Fruit fly (Drosophila melanogaster) whole organism, embryonic: ENCODE results near the gene Polr3E.
A peak's percentile ranks its signal among the peaks of the same experiment; 100 is the strongest.

Experiments
- Asciz ChIP-seq: fragments of 200-800 bp; sonication (Bioruptor generic); optimal IDR thresholded peaks from 2 replicates; lab custom pipeline; 2017; ENCODE audit warnings: missing biosample characterization, mild to moderate bottlenecking, missing genetic modification characterization, missing genetic modification reagents
- CG11504 ChIP-seq: fragments of 200-800 bp; sonication (Bioruptor generic); optimal IDR thresholded peaks from 3 replicates; lab custom pipeline; 2019; ENCODE audit warnings: missing biosample characterization, mild to moderate bottlenecking, missing genetic modification characterization, moderate library complexity
- CG12219 ChIP-seq: fragments of 200-800 bp; sonication (Bioruptor generic); optimal IDR thresholded peaks from 3 replicates; lab custom pipeline; 2018; ENCODE audit warnings: missing biosample characterization, mild to moderate bottlenecking, missing genetic modification characterization
- CG13123 ChIP-seq: fragments of 200-800 bp; sonication (Bioruptor generic); optimal IDR thresholded peaks from 2 replicates; lab custom pipeline; 2016; ENCODE audit warnings: missing biosample characterization, missing genetic modification characterization
- CG13424 ChIP-seq: fragments of 200-800 bp; sonication (Bioruptor generic); optimal IDR thresholded peaks from 2 replicates; lab custom pipeline; 2019; ENCODE audit warnings: missing biosample characterization, mild to moderate bottlenecking, missing genetic modification characterization, moderate library complexity
- CG1603 ChIP-seq: fragments of 200-800 bp; sonication (Bioruptor generic); optimal IDR thresholded peaks from 2 replicates; lab custom pipeline; 2019; ENCODE audit warnings: missing biosample characterization, mild to moderate bottlenecking, missing genetic modification characterization, moderate library complexity
- CG1647 ChIP-seq: fragments of 200-800 bp; sonication (Bioruptor generic); optimal IDR thresholded peaks from 3 replicates; lab custom pipeline; 2016; ENCODE audit warnings: missing biosample characterization, missing genetic modification characterization
- CG16813 ChIP-seq: fragments of 200-800 bp; sonication (Bioruptor generic); IDR thresholded peaks from 3 replicates; pipeline ENCODE4 v1.3.6; 2022; ENCODE audit warnings: missing biosample characterization, missing genetic modification characterization; ENCODE audit not compliant: partially characterized antibody
- CG18011 ChIP-seq: fragments of 200-800 bp; sonication (Bioruptor generic); optimal IDR thresholded peaks from 2 replicates; lab custom pipeline; 2017; ENCODE audit warnings: missing biosample characterization, missing genetic modification characterization, mild to moderate bottlenecking, moderate library complexity, missing genotype
- CG18262 ChIP-seq: fragments of 200-800 bp; optimal IDR thresholded peaks from 3 replicates; lab custom pipeline; 2019; ENCODE audit warnings: missing biosample characterization, mild to moderate bottlenecking, missing genetic modification characterization, moderate library complexity
- CG18476 ChIP-seq: fragments of 200-800 bp; sonication (Bioruptor generic); optimal IDR thresholded peaks from 2 replicates; lab custom pipeline; 2016; ENCODE audit warnings: missing biosample characterization, mild to moderate bottlenecking, missing genetic modification characterization
- CG2199 ChIP-seq: fragments of 200-800 bp; sonication (Bioruptor generic); IDR thresholded peaks from 3 replicates; pipeline ENCODE4 v1.3.6; 2022; ENCODE audit warnings: missing biosample characterization, missing genetic modification characterization
- CG31365 ChIP-seq: fragments of 200-800 bp; sonication (Bioruptor generic); optimal IDR thresholded peaks from 2 replicates; lab custom pipeline; 2018; ENCODE audit warnings: missing biosample characterization, mild to moderate bottlenecking, missing genetic modification characterization
- CG32767 ChIP-seq: fragments of 200-800 bp; sonication (Bioruptor generic); IDR thresholded peaks from 2 replicates; pipeline ENCODE4 v1.3.6; 2022; ENCODE audit warnings: missing biosample characterization, missing genetic modification characterization
- CG8089 ChIP-seq: fragments of 200-800 bp; sonication (Bioruptor generic); optimal IDR thresholded peaks from 3 replicates; lab custom pipeline; 2016; ENCODE audit warnings: missing biosample characterization, missing genetic modification characterization
- CG9876 ChIP-seq: fragments of 200-800 bp; sonication (Bioruptor generic); optimal IDR thresholded peaks from 2 replicates; lab custom pipeline; 2016; ENCODE audit warnings: missing biosample characterization, missing genetic modification characterization
- D19B ChIP-seq: fragments of 200-800 bp; sonication (Bioruptor generic); optimal IDR thresholded peaks from 2 replicates; lab custom pipeline; 2017; ENCODE audit warnings: missing biosample characterization, mild to moderate bottlenecking, missing genetic modification characterization
- GATAe ChIP-seq: fragments of 200-800 bp; sonication (Bioruptor generic); conservative IDR thresholded peaks from 2 replicates; pipeline ENCODE4 v1.3.6; 2022; ENCODE audit warnings: missing biosample characterization, missing genetic modification characterization
- Jarid2 ChIP-seq: fragments of 200-800 bp; sonication (Bioruptor generic); optimal IDR thresholded peaks from 3 replicates; lab custom pipeline; 2017; ENCODE audit warnings: mild to moderate bottlenecking, missing biosample characterization, missing genetic modification reagents, missing genetic modification characterization
- Mrtf ChIP-seq: fragments of 200-800 bp; sonication (Bioruptor generic); IDR thresholded peaks from 3 replicates; pipeline ENCODE4 v1.3.6; 2022; ENCODE audit warnings: missing biosample characterization, missing genetic modification characterization
- NC2β ChIP-seq: fragments of 200-800 bp; sonication (Bioruptor generic); optimal IDR thresholded peaks from 2 replicates; lab custom pipeline; 2016; ENCODE audit warnings: missing biosample characterization, missing genetic modification characterization
- NK7.1 ChIP-seq: fragments of 200-800 bp; sonication (Bioruptor generic); optimal IDR thresholded peaks from 3 replicates; lab custom pipeline; 2016; ENCODE audit warnings: missing biosample characterization, missing genetic modification characterization
- Poxn ChIP-seq: fragments of 200-800 bp; sonication (Bioruptor generic); IDR thresholded peaks from 2 replicates; pipeline ENCODE4 v1.3.6; 2022; ENCODE audit warnings: missing biosample characterization, missing genetic modification characterization
- Side ChIP-seq: fragments of 200-800 bp; sonication (Bioruptor generic); optimal IDR thresholded peaks from 2 replicates; lab custom pipeline; 2016; ENCODE audit warnings: missing biosample characterization, missing genetic modification characterization
- Ssrp ChIP-seq: fragments of 200-800 bp; sonication (Bioruptor generic); optimal IDR thresholded peaks from 2 replicates; lab custom pipeline; 2018; ENCODE audit warnings: missing biosample characterization, mild to moderate bottlenecking, missing genetic modification characterization, moderate library complexity
- Stat92E ChIP-seq, 3 experiments: fragments of >200 bp in 2 of 3; fragments of 200-800 bp in 1 of 3; sonication (Bioruptor generic) in 1 of 3; optimal IDR thresholded peaks; 2 replicates each; lab custom pipeline; 2017 to 2019; ENCODE audit warnings: missing biosample characterization in 3 of 3, missing genetic modification characterization in 3 of 3, mild to moderate bottlenecking in 1 of 3, moderate library complexity in 1 of 3
- ara ChIP-seq: fragments of 200-800 bp; sonication (Bioruptor generic); IDR thresholded peaks from 2 replicates; pipeline ENCODE4 v1.3.6; 2022; ENCODE audit warnings: missing biosample characterization, missing genetic modification characterization
- az2 ChIP-seq: fragments of 200-800 bp; sonication (Bioruptor generic); optimal IDR thresholded peaks from 3 replicates; lab custom pipeline; 2016; ENCODE audit warnings: missing biosample characterization, missing genetic modification characterization
- bigmax ChIP-seq: fragments of 200-800 bp; sonication (Bioruptor generic); optimal IDR thresholded peaks from 2 replicates; lab custom pipeline; 2018; ENCODE audit warnings: missing biosample characterization, mild to moderate bottlenecking, missing genetic modification characterization
- br ChIP-seq: fragments of >200 bp; optimal IDR thresholded peaks from 2 replicates; lab custom pipeline; 2017
- btn ChIP-seq: fragments of 200-800 bp; sonication (Bioruptor generic); optimal IDR thresholded peaks from 2 replicates; lab custom pipeline; 2016; ENCODE audit warnings: missing biosample characterization, missing genetic modification characterization
- ci ChIP-seq: fragments of 200-800 bp; sonication (Bioruptor generic); IDR thresholded peaks from 3 replicates; pipeline ENCODE4 v1.3.6; 2022; ENCODE audit warnings: missing biosample characterization, missing genetic modification characterization
- dan ChIP-seq: fragments of 200-800 bp; sonication (Bioruptor generic); IDR thresholded peaks from 2 replicates; pipeline ENCODE4 v1.3.6; 2022; ENCODE audit warnings: missing biosample characterization, missing genetic modification characterization
- ftz-f1 ChIP-seq: fragments of 200-800 bp; sonication (Bioruptor generic); optimal IDR thresholded peaks from 2 replicates; lab custom pipeline; 2016; ENCODE audit warnings: missing biosample characterization, missing genetic modification characterization
- gem ChIP-seq: fragments of 200-800 bp; sonication (Bioruptor generic); optimal IDR thresholded peaks from 2 replicates; lab custom pipeline; 2019; ENCODE audit warnings: missing biosample characterization, mild to moderate bottlenecking, missing genetic modification characterization, moderate library complexity
- gsb-n ChIP-seq: fragments of 200-800 bp; sonication (Bioruptor generic); optimal IDR thresholded peaks from 3 replicates; lab custom pipeline; 2018; ENCODE audit warnings: missing biosample characterization, mild to moderate bottlenecking, missing genetic modification characterization
- knrl ChIP-seq: fragments of 200-800 bp; sonication (Bioruptor generic); IDR thresholded peaks from 3 replicates; pipeline ENCODE4 v1.3.6; 2022; ENCODE audit warnings: missing biosample characterization, missing genetic modification characterization; ENCODE audit not compliant: partially characterized antibody
- lov ChIP-seq, 2 experiments: fragments of 200-800 bp in 1 of 2; fragments of >200 bp in 1 of 2; sonication (Bioruptor generic) in 1 of 2; IDR thresholded peaks in 1 of 2; optimal IDR thresholded peaks in 1 of 2; 2 replicates in 1 of 2; 3 replicates in 1 of 2; pipeline versions ENCODE4 v1.3.6 to Lab custom; 2017 to 2022; ENCODE audit warnings: missing biosample characterization in 1 of 2, missing genetic modification characterization in 1 of 2
- mld ChIP-seq: fragments of 200-800 bp; sonication (Bioruptor generic); IDR thresholded peaks from 3 replicates; pipeline ENCODE4 v1.3.6; 2022; ENCODE audit warnings: missing biosample characterization, missing genetic modification characterization; ENCODE audit not compliant: partially characterized antibody
- nau ChIP-seq: fragments of 200-800 bp; sonication (Bioruptor generic); optimal IDR thresholded peaks from 3 replicates; lab custom pipeline; 2017; ENCODE audit warnings: missing biosample characterization, mild to moderate bottlenecking, missing genetic modification characterization, missing genetic modification reagents
- otp ChIP-seq: fragments of 200-800 bp; sonication (Bioruptor generic); IDR thresholded peaks from 3 replicates; pipeline ENCODE4, ENCODE4 v1.3.6; 2022; ENCODE audit warnings: missing biosample characterization, missing genetic modification characterization
- prd ChIP-seq, 3 experiments: fragments of >200 bp in 2 of 3; fragments of 200-800 bp in 1 of 3; sonication (Bioruptor generic) in 1 of 3; optimal IDR thresholded peaks in 2 of 3; IDR thresholded peaks in 1 of 3; 2 replicates in 2 of 3; 3 replicates in 1 of 3; pipeline versions ENCODE4 v1.3.6 to Lab custom; 2017 to 2022; ENCODE audit warnings: missing biosample characterization in 1 of 3, missing genetic modification characterization in 1 of 3
- pum ChIP-seq: fragments of 200-800 bp; sonication (Bioruptor generic); optimal IDR thresholded peaks from 2 replicates; lab custom pipeline; 2016; ENCODE audit warnings: missing biosample characterization, missing genetic modification characterization
- row ChIP-seq: fragments of 200-800 bp; sonication (Bioruptor generic); IDR thresholded peaks from 3 replicates; pipeline ENCODE4 v1.3.6; 2022; ENCODE audit warnings: missing biosample characterization, missing genetic modification characterization
- ssp ChIP-seq: fragments of 200-800 bp; sonication (Bioruptor generic); IDR thresholded peaks from 2 replicates; pipeline ENCODE4 v1.3.6; 2022; ENCODE audit warnings: missing biosample characterization, missing genetic modification characterization
- trh ChIP-seq: fragments of 200-800 bp; sonication (Bioruptor generic); optimal IDR thresholded peaks from 2 replicates; lab custom pipeline; 2016; ENCODE audit warnings: missing biosample characterization, missing genetic modification characterization
- vfl ChIP-seq: fragments of 200-800 bp; sonication (Bioruptor generic); optimal IDR thresholded peaks from 2 replicates; lab custom pipeline; 2016; ENCODE audit warnings: missing biosample characterization, missing genetic modification characterization
- vvl ChIP-seq: fragments of 200-800 bp; sonication (Bioruptor generic); IDR thresholded peaks from 2 replicates; pipeline ENCODE4 v1.3.6; 2022; ENCODE audit warnings: missing biosample characterization, missing genetic modification characterization
- zen ChIP-seq: fragments of 200-800 bp; sonication (Bioruptor generic); optimal IDR thresholded peaks from 3 replicates; lab custom pipeline; 2018; ENCODE audit warnings: missing biosample characterization, mild to moderate bottlenecking, missing genetic modification characterization, moderate library complexity
- zfh2 ChIP-seq: fragments of 200-800 bp; sonication (Bioruptor generic); optimal IDR thresholded peaks from 2 replicates; lab custom pipeline; 2016; ENCODE audit warnings: missing biosample characterization, missing genetic modification characterization

The Polr3E gene

dm6 chr3L:21053763-21054162 lies 22.1 kb downstream of the Polr3E start (continued):
- TF ChIP-seq CG18011 (GFP tag; lab: Kevin White, UChicago) (peak; percentile 28), CG18476 (GFP tag; lab: Kevin White, UChicago) (peak; percentile 68), zfh2 (no peak), vvl (GFP tag; lab: Robert Waterston, UW) (peak; percentile 91), CG1647 (GFP tag; lab: Kevin White, UChicago) (peak; percentile 50), otp (no peak; the same call in 2 of the 3 replicates), Side (peak; percentile 44), Stat92E (GFP tag; optimal IDR thresholded peaks at IDR 0.05; lab: Kevin White, UChicago) (peak in 1 of 3 experiments; percentile 53), dan (GFP tag; lab: Robert Waterston, UW) (no peak), btn (GFP tag; lab: Kevin White, UChicago) (peak; percentile 17), CG32767 (GFP tag; lab: Robert Waterston, UW) (no peak), NK7.1 (GFP tag; lab: Kevin White, UChicago) (peak; percentile 35), ara (GFP tag; lab: Robert Waterston, UW) (peak; percentile 67), CG31365 (tag; lab: Kevin White, UChicago) (peak; percentile 18), ftz-f1 (no peak), gsb-n (tag; lab: Kevin White, UChicago) (peak; percentile 80), knrl (GFP tag; lab: Robert Waterston, UW) (no peak), Jarid2 (peak; percentile 10), lov (optimal IDR thresholded peaks at IDR 0.05; lab: Kevin White, UChicago) (no peak), lov (GFP tag; IDR thresholded peaks at IDR 0.05; lab: Robert Waterston, UW) (no peak), az2 (GFP tag; lab: Kevin White, UChicago) (peak; percentile 74), mld (GFP tag; lab: Robert Waterston, UW) (no peak), row (GFP tag; lab: Robert Waterston, UW) (peak; percentile 84), Mrtf (peak; percentile 47; the same call in 1 of the 3 replicates), CG16813 (GFP tag; lab: Robert Waterston, UW) (no peak), Ssrp (tag; lab: Kevin White, UChicago) (peak; percentile 82), ci (GFP tag; lab: Robert Waterston, UW) (peak; percentile 89), NC2β (GFP tag; lab: Kevin White, UChicago) (peak; percentile 57), CG13123 (GFP tag; lab: Kevin White, UChicago) (peak; percentile 49), prd (optimal IDR thresholded peaks at IDR 0.05; lab: Kevin White, UChicago) (no peak), prd (GFP tag; IDR thresholded peaks at IDR 0.05; lab: Robert Waterston, UW) (peak; percentile 79), D19B (no peak), nau (GFP tag; lab: Kevin White, UChicago) (peak; percentile 78), CG8089 (GFP tag; lab: Kevin White, UChicago) (peak; percentile 31), CG1603 (tag; lab: Kevin White, UChicago) (peak; percentile 62), gem (tag; lab: Kevin White, UChicago) (peak; percentile 90), GATAe (no peak), Asciz (GFP tag; lab: Kevin White, UChicago) (peak; percentile 84), br (lab: Kevin White, UChicago) (no peak), CG13424 (tag; lab: Kevin White, UChicago) (peak; percentile 76), bigmax (GFP tag; lab: Kevin White, UChicago) (no peak), CG18262 (tag; lab: Kevin White, UChicago) (peak; percentile 78), trh (GFP tag; lab: Kevin White, UChicago) (no peak), CG11504 (peak; percentile 84), ssp (GFP tag; lab: Robert Waterston, UW) (peak; percentile 59), Poxn (no peak), pum (peak; percentile 43), CG9876 (no peak), vfl (GFP tag; lab: Kevin White, UChicago) (no peak), zen (peak; percentile 52), CG2199 (GFP tag; lab: Robert Waterston, UW) (peak; percentile 67; the same call in 1 of the 3 replicates), CG12219 (GFP tag; lab: Kevin White, UChicago) (peak; percentile 63)
